Fruit fly (Drosophila melanogaster) whole organism, larva: ENCODE data around the gene Tudor-SN.

Source experiments
- noc ChIP-seq: fragments of 200-800 bp; sonication (Bioruptor generic); optimal IDR thresholded peaks from 3 replicates; lab custom pipeline; 2019; ENCODE audit warnings: missing biosample characterization, mild to moderate bottlenecking, missing genetic modification characterization, moderate library complexity

Tudor-SN gene

dm6 chr3L:264378-265151, at the start of gene Tudor-SN, which contains the start of gene mRpL17:
Gene Tudor-SN, minus strand, starts transcription at chr3L:264380.
Gene mRpL17, plus strand, starts transcription at chr3L:264779.
- TF ChIP-seq noc (tag; lab: Kevin White, UChicago), result peak; percentile 38

dm6 chr3L:312323-312722, 48.1 kb upstream of the Tudor-SN start:
- TF ChIP-seq noc (tag; lab: Kevin White, UChicago), result no peak

dm6 chr3L:311607-312006, 47.4 kb upstream of the Tudor-SN start:
- no peak for TF ChIP-seq noc (tag; lab: Kevin White, UChicago)

dm6 chr3L:299952-300605, 35.9 kb upstream of the Tudor-SN start:
- no peak for TF ChIP-seq noc (tag; lab: Kevin White, UChicago)

dm6 chr3L:298459-298858, 34.3 kb upstream of the Tudor-SN start:
- TF ChIP-seq noc (tag; lab: Kevin White, UChicago), result no peak

dm6 chr3L:297240-297639, 33.1 kb upstream of the Tudor-SN start:
- TF ChIP-seq noc (tag; lab: Kevin White, UChicago), result no peak

dm6 chr3L:294841-295408, 30.7 kb upstream of the Tudor-SN start:
- no peak for TF ChIP-seq noc (tag; lab: Kevin White, UChicago)

dm6 chr3L:292146-292776, 28.1 kb upstream of the Tudor-SN start:
- TF ChIP-seq noc (tag; lab: Kevin White, UChicago), result no peak

dm6 chr3L:291583-292145, 27.5 kb upstream of the Tudor-SN start:
- TF ChIP-seq noc (tag; lab: Kevin White, UChicago), result no peak

dm6 chr3L:284253-284652, 20.1 kb upstream of the Tudor-SN start:
- TF ChIP-seq noc (tag; lab: Kevin White, UChicago), result no peak

dm6 chr3L:282276-282675, 18.1 kb upstream of the Tudor-SN start:
- no peak for TF ChIP-seq noc (tag; lab: Kevin White, UChicago)

- no peak for TF ChIP-seq noc (tag; lab: Kevin White, UChicago)
Measured at dm6 chr3L:276736-277487, 12.7 kb upstream of the Tudor-SN start, which contains the start of gene RhoGEF3. Gene RhoGEF3, plus strand, starts transcription at chr3L:277437.

- no peak for TF ChIP-seq noc (tag; lab: Kevin White, UChicago)
Measured at dm6 chr3L:274855-275254, 10.7 kb upstream of the Tudor-SN start, which contains the start of gene ttm2. Gene ttm2, plus strand, starts transcription at chr3L:275155.

- TF ChIP-seq noc (tag; lab: Kevin White, UChicago), result no peak
Measured at dm6 chr3L:273291-273690, 9.1 kb upstream of the Tudor-SN start, which contains the start of gene CG32845. Gene CG32845, minus strand, starts transcription at chr3L:273391.
